Fruit fly (Drosophila melanogaster) whole organism, adult: Measurements from ENCODE around the gene CG44001.

ENCODE experiments used
- CG7045 ChIP-seq: fragments of 200-800 bp; sonication (Bioruptor generic); optimal IDR thresholded peaks from 2 replicates; lab custom pipeline; 2017; ENCODE audit warnings: missing biosample characterization, mild to moderate bottlenecking, missing genetic modification characterization
- Mnt ChIP-seq: fragments of 200-800 bp; sonication (Bioruptor generic); optimal IDR thresholded peaks from 2 replicates; lab custom pipeline; 2016; ENCODE audit warnings: missing biosample characterization, mild to moderate bottlenecking, missing genetic modification characterization
- bab1 ChIP-seq: fragments of 200-800 bp; sonication (Bioruptor generic); optimal IDR thresholded peaks from 3 replicates; lab custom pipeline; 2019; ENCODE audit warnings: missing biosample characterization, mild to moderate bottlenecking, missing genetic modification characterization, moderate library complexity
- pad ChIP-seq: fragments of 200-800 bp; sonication (Bioruptor generic); optimal IDR thresholded peaks from 3 replicates; lab custom pipeline; 2017; ENCODE audit warnings: missing biosample characterization, missing genetic modification characterization, mild to moderate bottlenecking, moderate library complexity, missing genetic modification reagents
- tj ChIP-seq: fragments of 200-800 bp; sonication (Bioruptor generic); optimal IDR thresholded peaks from 3 replicates; lab custom pipeline; 2017; ENCODE audit warnings: missing biosample characterization, mild to moderate bottlenecking, missing genetic modification characterization, moderate library complexity
- toe ChIP-seq: fragments of 200-800 bp; sonication (Bioruptor generic); optimal IDR thresholded peaks from 2 replicates; lab custom pipeline; 2016; ENCODE audit warnings: missing biosample characterization, missing genetic modification characterization

DNA sequence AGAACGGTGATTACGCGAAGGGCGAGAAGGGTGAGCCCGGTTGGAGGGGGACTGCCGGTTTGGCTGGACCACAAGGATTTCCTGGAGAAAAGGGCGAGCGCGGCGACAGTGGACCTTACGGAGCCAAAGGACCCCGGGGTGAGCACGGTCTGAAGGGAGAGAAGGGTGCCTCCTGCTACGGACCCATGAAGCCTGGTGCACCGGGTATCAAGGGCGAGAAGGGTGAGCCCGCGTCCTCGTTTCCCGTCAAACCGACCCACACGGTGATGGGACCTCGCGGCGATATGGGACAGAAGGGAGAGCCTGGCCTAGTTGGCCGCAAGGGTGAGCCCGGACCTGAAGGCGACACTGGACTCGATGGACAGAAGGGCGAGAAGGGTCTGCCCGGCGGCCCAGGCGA lies 11.7 kb upstream of the CG44001 start:
- no peak for TF ChIP-seq CG7045 (GFP tag; lab: Kevin White, UChicago)
- TF ChIP-seq tj (GFP tag; lab: Kevin White, UChicago): no peak
- no peak for TF ChIP-seq Mnt (GFP tag; lab: Kevin White, UChicago)
- TF ChIP-seq pad: no peak
- TF ChIP-seq bab1 (GFP tag; lab: Kevin White, UChicago): no peak
- no peak for TF ChIP-seq toe (GFP tag; lab: Kevin White, UChicago)
